Fruit fly (Drosophila melanogaster): ENCODE data around the gene CG8563.

The CG8563 gene

dm6 chr3L:7370231-7370882 lies 20.2 kb upstream of the CG8563 start (continued):
- TF ChIP-seq spab (GFP tag; optimal IDR thresholded peaks at IDR 0.05) (no peak), Sox14 (GFP tag; optimal IDR thresholded peaks at IDR 0.05) (peak; percentile 77), CG7368 (GFP tag; optimal IDR thresholded peaks at IDR 0.05) (no peak), CG16779 (tag; optimal IDR thresholded peaks at IDR 0.05) (no peak), pdm3 (GFP tag; optimal IDR thresholded peaks at IDR 0.05) (no peak), CG8319 (GFP tag; optimal IDR thresholded peaks at IDR 0.05) (no peak), Met (GFP tag; optimal IDR thresholded peaks at IDR 0.05) (no peak), ss (GFP tag; optimal IDR thresholded peaks at IDR 0.05) (peak; percentile 9 to 49), Hr38 (GFP tag; optimal IDR thresholded peaks at IDR 0.05) (no peak), net (GFP tag; optimal IDR thresholded peaks at IDR 0.05) (peak; percentile 15), Ets96B (tag; optimal IDR thresholded peaks at IDR 0.05) (no peak), Sox102F (GFP tag; optimal IDR thresholded peaks at IDR 0.05) (peak; percentile 1), CG8119 (GFP tag; IDR thresholded peaks at IDR 0.05) (no peak), cyc (GFP tag; optimal IDR thresholded peaks at IDR 0.05) (no peak), CG11762 (GFP tag; optimal IDR thresholded peaks at IDR 0.05; ENCODE audit: insufficient read depth) (no peak), CG6163 (GFP tag; IDR thresholded peaks at IDR 0.05) (0 out of 3 replicates have a peak, but pooled peaks have one; percentile 28), acj6 (GFP tag; optimal IDR thresholded peaks at IDR 0.05) (no peak), CG31627 (GFP tag; optimal IDR thresholded peaks at IDR 0.05) (no peak), svp (GFP tag) (peak; percentile 64), CG6276 (GFP tag; optimal IDR thresholded peaks at IDR 0.05) (no peak), Lpt (GFP tag; optimal IDR thresholded peaks at IDR 0.05) (no peak), CG1621 (tag; optimal IDR thresholded peaks at IDR 0.05) (no peak), eg (GFP tag; IDR thresholded peaks at IDR 0.05) (no peak), vri (GFP tag; optimal IDR thresholded peaks at IDR 0.05) (peak; percentile 17), Sox15 (GFP tag; optimal IDR thresholded peaks at IDR 0.05) (no peak), CG8632 (GFP tag; optimal IDR thresholded peaks at IDR 0.05) (no peak), CG11902 (GFP tag; optimal IDR thresholded peaks at IDR 0.05) (no peak), fd59A (GFP tag; optimal IDR thresholded peaks at IDR 0.05) (no peak), Hr39 (GFP tag; optimal IDR thresholded peaks at IDR 0.05) (no peak), CG6854 (GFP tag; optimal IDR thresholded peaks at IDR 0.05) (no peak), CG4318 (GFP tag; optimal IDR thresholded peaks at IDR 0.05) (no peak), Eip93F (GFP tag; optimal IDR thresholded peaks at IDR 0.05) (no peak), Ets21C (GFP tag; optimal IDR thresholded peaks at IDR 0.05) (no peak), esn (GFP tag; optimal IDR thresholded peaks at IDR 0.05) (no peak), Eip75B (GFP tag; optimal IDR thresholded peaks at IDR 0.05) (peak; percentile 7), CG11294 (GFP tag; IDR thresholded peaks at IDR 0.05) (no peak)

dm6 chr3L:7371290-7371689 lies 19.3 kb upstream of the CG8563 start:
- TF ChIP-seq lz (GFP tag; optimal IDR thresholded peaks at IDR 0.05) (no peak), Hr39 (GFP tag; optimal IDR thresholded peaks at IDR 0.05) (no peak), ss (GFP tag; optimal IDR thresholded peaks at IDR 0.05) (peak in 1 of 2 experiments; percentile 23), cyc (GFP tag; optimal IDR thresholded peaks at IDR 0.05) (no peak), CG6792 (GFP tag; optimal IDR thresholded peaks at IDR 0.05) (no peak), Gug (GFP tag; IDR thresholded peaks at IDR 0.05) (no peak), CG11294 (GFP tag; IDR thresholded peaks at IDR 0.05) (no peak), Eip78C (GFP tag) (no peak), CG1621 (tag; optimal IDR thresholded peaks at IDR 0.05) (peak; percentile 15), CG9139 (GFP tag; optimal IDR thresholded peaks at IDR 0.05) (no peak), Met (GFP tag; optimal IDR thresholded peaks at IDR 0.05) (no peak), CG3919 (GFP tag; optimal IDR thresholded peaks at IDR 0.05) (no peak)

Data from whole organism, prepupa.